Fruit fly (Drosophila melanogaster) whole organism, embryonic: ENCODE measurements around the gene CG14220.

ENCODE experiments used
- CG10267 ChIP-seq: fragments of 200-800 bp; sonication (Bioruptor generic); optimal IDR thresholded peaks from 2 replicates; lab custom pipeline; 2018; ENCODE audit warnings: missing biosample characterization, mild to moderate bottlenecking, missing genetic modification characterization, moderate library complexity
- CG10959 ChIP-seq: fragments of 200-800 bp; sonication (Bioruptor generic); IDR thresholded peaks from 2 replicates; pipeline ENCODE4 v1.3.6; 2022; ENCODE audit warnings: missing biosample characterization, missing genetic modification characterization
- CG13123 ChIP-seq: fragments of 200-800 bp; sonication (Bioruptor generic); optimal IDR thresholded peaks from 2 replicates; lab custom pipeline; 2016; ENCODE audit warnings: missing biosample characterization, missing genetic modification characterization
- CG14860 ChIP-seq: fragments of 200-800 bp; sonication (Bioruptor generic); IDR thresholded peaks from 3 replicates; pipeline ENCODE4 v1.3.6; 2022; ENCODE audit warnings: missing biosample characterization, missing genetic modification characterization; ENCODE audit not compliant: partially characterized antibody
- CG16815 ChIP-seq: fragments of 200-800 bp; sonication (Bioruptor generic); optimal IDR thresholded peaks from 3 replicates; lab custom pipeline; 2017; ENCODE audit warnings: missing biosample characterization, mild to moderate bottlenecking, missing genetic modification characterization
- CG17359 ChIP-seq: fragments of 200-800 bp; sonication (Bioruptor generic); optimal IDR thresholded peaks from 3 replicates; lab custom pipeline; 2018; ENCODE audit warnings: missing biosample characterization, mild to moderate bottlenecking, missing genetic modification characterization, moderate library complexity
- CG17829 ChIP-seq: fragments of 200-800 bp; optimal IDR thresholded peaks from 2 replicates; lab custom pipeline; 2019; ENCODE audit warnings: missing biosample characterization, mild to moderate bottlenecking, missing genetic modification characterization, moderate library complexity
- CG18619 ChIP-seq: fragments of 200-800 bp; sonication (Bioruptor generic); optimal IDR thresholded peaks from 3 replicates; lab custom pipeline; 2017; ENCODE audit warnings: missing biosample characterization, mild to moderate bottlenecking, missing genetic modification characterization
- CG18764 ChIP-seq: fragments of 200-800 bp; sonication (Bioruptor generic); optimal IDR thresholded peaks from 3 replicates; lab custom pipeline; 2016; ENCODE audit warnings: missing biosample characterization, missing genetic modification characterization
- CG2116 ChIP-seq: fragments of 200-800 bp; sonication (Bioruptor generic); optimal IDR thresholded peaks from 3 replicates; lab custom pipeline; 2018; ENCODE audit warnings: missing biosample characterization, mild to moderate bottlenecking, missing genetic modification characterization
- CG31388 ChIP-seq: fragments of 200-800 bp; sonication (Bioruptor generic); optimal IDR thresholded peaks from 2 replicates; lab custom pipeline; 2016; ENCODE audit warnings: missing biosample characterization, missing genetic modification characterization
- CG34422 ChIP-seq: fragments of 200-800 bp; sonication (Bioruptor generic); IDR thresholded peaks from 3 replicates; pipeline ENCODE4 v1.3.6; 2022; ENCODE audit warnings: missing biosample characterization, missing genetic modification characterization
- CG6175 ChIP-seq: fragments of 200-800 bp; sonication (Bioruptor generic); IDR thresholded peaks from 3 replicates; pipeline ENCODE4 v1.3.6; 2022; ENCODE audit warnings: missing biosample characterization, missing genetic modification characterization
- CG6272 ChIP-seq: fragments of 200-800 bp; sonication (Bioruptor generic); IDR thresholded peaks from 2 replicates; pipeline ENCODE4 v1.3.6; 2022; ENCODE audit warnings: missing biosample characterization, missing genetic modification characterization
- CG6791 ChIP-seq: fragments of 200-800 bp; sonication (Bioruptor generic); IDR thresholded peaks from 3 replicates; pipeline ENCODE4 v1.3.6; 2022; ENCODE audit warnings: missing biosample characterization, missing genetic modification characterization; ENCODE audit not compliant: partially characterized antibody
- CG7745 ChIP-seq: fragments of 200-800 bp; sonication (Bioruptor generic); optimal IDR thresholded peaks from 2 replicates; lab custom pipeline; 2018; ENCODE audit warnings: missing biosample characterization, mild to moderate bottlenecking, missing genetic modification characterization, moderate library complexity
- CG7963 ChIP-seq: fragments of 200-800 bp; sonication (Bioruptor generic); IDR thresholded peaks from 3 replicates; pipeline ENCODE4 v1.3.6; 2022; ENCODE audit warnings: missing biosample characterization, missing genetic modification characterization; ENCODE audit not compliant: partially characterized antibody
- CG9437 ChIP-seq: fragments of 200-800 bp; sonication (Bioruptor generic); optimal IDR thresholded peaks from 2 replicates; lab custom pipeline; 2018; ENCODE audit warnings: missing biosample characterization, mild to moderate bottlenecking, missing genetic modification characterization
- Doc3 ChIP-seq: fragments of 200-800 bp; sonication (Bioruptor generic); IDR thresholded peaks from 3 replicates; pipeline ENCODE4 v1.3.6; 2022; ENCODE audit warnings: missing biosample characterization, missing genetic modification characterization; ENCODE audit not compliant: partially characterized antibody
- Dref ChIP-seq: fragments of 200-800 bp; sonication (Bioruptor generic); IDR thresholded peaks from 2 replicates; pipeline ENCODE4 v1.3.6; 2022; ENCODE audit warnings: missing biosample characterization, missing genetic modification characterization
- E2f2 ChIP-seq: fragments of 200-800 bp; sonication (Bioruptor generic); IDR thresholded peaks from 2 replicates; pipeline ENCODE4 v1.3.6; 2022; ENCODE audit warnings: missing biosample characterization, missing genetic modification characterization
- Ets97D ChIP-seq: fragments of 200-800 bp; sonication (Bioruptor generic); optimal IDR thresholded peaks from 3 replicates; lab custom pipeline; 2016; ENCODE audit warnings: missing biosample characterization, missing genetic modification characterization
- HmgZ ChIP-seq: fragments of 200-800 bp; sonication (Bioruptor generic); optimal IDR thresholded peaks from 2 replicates; lab custom pipeline; 2018; ENCODE audit warnings: missing biosample characterization, mild to moderate bottlenecking, missing genetic modification characterization
- MESR4 ChIP-seq: fragments of 200-800 bp; sonication (Bioruptor generic); optimal IDR thresholded peaks from 2 replicates; lab custom pipeline; 2018; ENCODE audit warnings: missing biosample characterization, mild to moderate bottlenecking, missing genetic modification characterization, moderate library complexity
- Med ChIP-seq: fragments of 200-800 bp; sonication (Bioruptor generic); peaks from one replicate; lab custom pipeline; 2016; ENCODE audit warnings: missing biosample characterization, missing genetic modification characterization, mild to moderate bottlenecking, inconsistent platforms, moderate library complexity
- Mrtf ChIP-seq: fragments of 200-800 bp; sonication (Bioruptor generic); IDR thresholded peaks from 3 replicates; pipeline ENCODE4 v1.3.6; 2022; ENCODE audit warnings: missing biosample characterization, missing genetic modification characterization
- NC2α ChIP-seq: fragments of 200-800 bp; sonication (Bioruptor generic); optimal IDR thresholded peaks from 2 replicates; lab custom pipeline; 2016; ENCODE audit warnings: missing biosample characterization, missing genetic modification characterization
- Oli ChIP-seq: fragments of 200-800 bp; sonication (Bioruptor generic); optimal IDR thresholded peaks from 2 replicates; lab custom pipeline; 2018; ENCODE audit warnings: missing biosample characterization, mild to moderate bottlenecking, missing genetic modification characterization, moderate library complexity
- Scr ChIP-seq: fragments of 200-800 bp; sonication (Bioruptor generic); IDR thresholded peaks from 2 replicates; pipeline ENCODE4 v1.3.6; 2022; ENCODE audit warnings: missing biosample characterization, missing genetic modification characterization; ENCODE audit not compliant: partially characterized antibody
- Six4 ChIP-seq: fragments of 200-800 bp; sonication (Bioruptor generic); optimal IDR thresholded peaks from 2 replicates; lab custom pipeline; 2016; ENCODE audit warnings: missing biosample characterization, missing genetic modification characterization
- Sry-β ChIP-seq: fragments of 200-800 bp; sonication (Bioruptor generic); optimal IDR thresholded peaks from 2 replicates; lab custom pipeline; 2018; ENCODE audit warnings: missing biosample characterization, mild to moderate bottlenecking, missing genetic modification characterization, moderate library complexity
- YL-1 ChIP-seq: fragments of 200-800 bp; sonication (Bioruptor generic); optimal IDR thresholded peaks from 3 replicates; lab custom pipeline; 2017; ENCODE audit warnings: missing biosample characterization, mild to moderate bottlenecking, missing genetic modification characterization
- amos ChIP-seq: fragments of 200-800 bp; sonication (Bioruptor generic); IDR thresholded peaks from 2 replicates; pipeline ENCODE4 v1.3.6; 2022; ENCODE audit warnings: missing biosample characterization, missing genetic modification characterization; ENCODE audit not compliant: partially characterized antibody
- crp ChIP-seq, 2 experiments: fragments of 200-800 bp; sonication (Bioruptor generic); optimal IDR thresholded peaks; 2 replicates in 1 of 2; 3 replicates in 1 of 2; lab custom pipeline; 2017; ENCODE audit warnings: missing biosample characterization in 2 of 2, missing genetic modification characterization in 2 of 2, mild to moderate bottlenecking in 1 of 2, moderate library complexity in 1 of 2
- dm ChIP-seq: fragments of 200-800 bp; sonication (Bioruptor generic); optimal IDR thresholded peaks from 3 replicates; lab custom pipeline; 2016; ENCODE audit warnings: missing biosample characterization, missing genetic modification characterization
- eyg ChIP-seq: fragments of 200-800 bp; sonication (Bioruptor generic); optimal IDR thresholded peaks from 3 replicates; lab custom pipeline; 2016; ENCODE audit warnings: missing biosample characterization, missing genetic modification characterization
- gcm2 ChIP-seq: fragments of 200-800 bp; sonication (Bioruptor generic); optimal IDR thresholded peaks from 2 replicates; lab custom pipeline; 2016; ENCODE audit warnings: missing biosample characterization, missing genetic modification characterization
- gsb ChIP-seq: fragments of 200-800 bp; sonication (Bioruptor generic); IDR thresholded peaks from 2 replicates; pipeline ENCODE4 v1.3.6; 2022; ENCODE audit warnings: missing biosample characterization, missing genetic modification characterization
- hb ChIP-seq: fragments of 200-800 bp; sonication (Bioruptor generic); IDR thresholded peaks from 3 replicates; pipeline ENCODE4 v1.3.6; 2022; ENCODE audit warnings: missing biosample characterization, missing genetic modification characterization; ENCODE audit not compliant: partially characterized antibody
- hbn ChIP-seq: fragments of 200-800 bp; sonication (Bioruptor generic); IDR thresholded peaks from 2 replicates; pipeline ENCODE4 v1.3.6; 2022; ENCODE audit warnings: missing biosample characterization, missing genetic modification characterization; ENCODE audit not compliant: partially characterized antibody
- inv ChIP-seq: fragments of 200-800 bp; sonication (Bioruptor generic); IDR thresholded peaks from 2 replicates; pipeline ENCODE4 v1.3.6; 2022; ENCODE audit warnings: missing biosample characterization, missing genetic modification characterization; ENCODE audit not compliant: partially characterized antibody
- luna ChIP-seq: fragments of 200-800 bp; sonication (Bioruptor generic); optimal IDR thresholded peaks from 2 replicates; lab custom pipeline; 2016; ENCODE audit warnings: missing biosample characterization, missing genetic modification characterization
- pfk ChIP-seq: fragments of 200-800 bp; sonication (Bioruptor generic); optimal IDR thresholded peaks from 2 replicates; lab custom pipeline; 2018; ENCODE audit warnings: missing biosample characterization, mild to moderate bottlenecking, missing genetic modification characterization, moderate library complexity
- psq ChIP-seq: fragments of 200-800 bp; sonication (Bioruptor generic); optimal IDR thresholded peaks from 2 replicates; lab custom pipeline; 2017; ENCODE audit warnings: missing biosample characterization, missing genetic modification characterization
- sna ChIP-seq: fragments of 200-800 bp; sonication (Bioruptor generic); IDR thresholded peaks from 2 replicates; pipeline ENCODE4 v1.3.6; 2022; ENCODE audit warnings: missing biosample characterization, missing genetic modification characterization; ENCODE audit not compliant: partially characterized antibody
- sqz ChIP-seq: fragments of 200-800 bp; sonication (Bioruptor generic); optimal IDR thresholded peaks from 3 replicates; lab custom pipeline; 2018; ENCODE audit warnings: missing biosample characterization, mild to moderate bottlenecking, missing genetic modification characterization
- trem ChIP-seq: fragments of 200-800 bp; optimal IDR thresholded peaks from 3 replicates; lab custom pipeline; 2019; ENCODE audit warnings: missing biosample characterization, mild to moderate bottlenecking, missing genetic modification characterization, moderate library complexity
- vnd ChIP-seq: fragments of 200-800 bp; sonication (Bioruptor generic); IDR thresholded peaks from 3 replicates; pipeline ENCODE4 v1.3.6; 2022; ENCODE audit warnings: missing biosample characterization, missing genetic modification characterization; ENCODE audit not compliant: partially characterized antibody

CG14220 gene

DNA sequence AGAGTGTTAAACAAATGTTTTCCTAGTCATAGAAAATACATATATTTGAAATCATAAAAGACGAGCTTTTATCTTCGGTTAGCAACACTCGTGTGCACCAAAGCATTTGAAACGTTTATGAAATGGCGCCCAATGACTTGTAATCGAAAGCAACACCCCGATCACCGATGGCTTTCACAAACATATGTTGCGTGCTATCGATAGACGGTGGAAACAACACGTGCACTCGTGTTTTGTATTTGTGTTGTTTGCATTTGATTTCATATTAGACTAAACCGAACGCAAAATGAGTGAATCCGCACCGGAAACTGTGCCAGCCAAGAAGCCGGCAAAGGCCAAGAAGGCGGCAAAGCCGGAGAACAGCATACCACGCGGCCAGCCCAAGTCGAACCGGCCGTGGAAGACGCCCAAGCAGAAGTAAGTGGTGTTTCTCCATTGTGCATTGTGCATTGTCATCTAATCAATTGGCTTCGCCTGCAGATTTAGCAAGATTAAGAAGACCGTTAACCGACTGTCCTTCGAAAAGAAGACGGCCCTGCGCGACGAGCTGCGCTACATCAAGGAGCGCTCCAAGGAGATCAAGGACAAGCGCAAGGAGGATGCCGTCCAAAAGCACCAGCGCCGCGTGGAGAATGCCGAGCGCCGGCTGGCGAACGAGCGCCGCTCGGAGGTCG, 14.5 kb upstream of the CG14220 start, which contains the start of gene CG14210 (continued):
- TF ChIP-seq Mrtf (GFP tag; lab: Robert Waterston, UW): no peak
- TF ChIP-seq HmgZ (tag; lab: Kevin White, UChicago): peak; percentile 7
- TF ChIP-seq sna (GFP tag; lab: Robert Waterston, UW): peak; percentile 44; the same call in 1 of the 2 replicates
- peak; percentile 9 for TF ChIP-seq CG10267 (tag; lab: Kevin White, UChicago)
- TF ChIP-seq amos (GFP tag; lab: Robert Waterston, UW): peak; percentile 56; the same call in 1 of the 2 replicates
- TF ChIP-seq CG9437 (GFP tag; lab: Kevin White, UChicago): no peak
- peak; percentile 45 for TF ChIP-seq trem (tag; lab: Kevin White, UChicago)
- peak; percentile 60 for TF ChIP-seq hbn
- peak; percentile 65 for TF ChIP-seq vnd (GFP tag; lab: Robert Waterston, UW)
- peak; percentile 97 for TF ChIP-seq CG2116 (GFP tag; lab: Kevin White, UChicago)
- no peak for TF ChIP-seq CG16815 (GFP tag; lab: Kevin White, UChicago)
- TF ChIP-seq CG31388 (GFP tag; lab: Kevin White, UChicago): no peak
- TF ChIP-seq CG18619: no peak
- no peak for TF ChIP-seq Six4
- TF ChIP-seq NC2α (GFP tag; lab: Kevin White, UChicago): no peak
- peak; percentile 75; the same call in 2 of the 3 replicates for TF ChIP-seq CG6791 (GFP tag; lab: Robert Waterston, UW)
- TF ChIP-seq CG6272 (GFP tag; lab: Robert Waterston, UW): no peak
- TF ChIP-seq Oli (tag; lab: Kevin White, UChicago): no peak
- peak; percentile 57 for TF ChIP-seq MESR4 (GFP tag; lab: Kevin White, UChicago)
- no peak for TF ChIP-seq Sry-β (GFP tag; lab: Kevin White, UChicago)
- TF ChIP-seq hb (GFP tag; lab: Robert Waterston, UW): peak; percentile 66; the same call in 1 of the 3 replicates
- TF ChIP-seq CG10959 (GFP tag; lab: Robert Waterston, UW): no peak
- no peak for TF ChIP-seq CG6175 (GFP tag; lab: Robert Waterston, UW)
- no peak for TF ChIP-seq CG13123 (GFP tag; lab: Kevin White, UChicago)
- TF ChIP-seq pfk (GFP tag; lab: Kevin White, UChicago): peak; percentile 70
- peak; percentile 91 for TF ChIP-seq E2f2 (GFP tag; lab: Robert Waterston, UW)
- TF ChIP-seq crp (GFP tag; optimal IDR thresholded peaks at IDR 0.05; lab: Kevin White, UChicago): peak; percentile 3 to 84
- TF ChIP-seq gsb (GFP tag; lab: Robert Waterston, UW): no peak
- TF ChIP-seq CG17359 (tag; lab: Kevin White, UChicago): no peak
- TF ChIP-seq eyg (GFP tag; lab: Kevin White, UChicago): no peak
- peak; percentile 52; the same call in 2 of the 3 replicates for TF ChIP-seq CG14860 (GFP tag; lab: Robert Waterston, UW)
- peak; percentile 52 for TF ChIP-seq YL-1 (GFP tag; lab: Kevin White, UChicago)
- TF ChIP-seq gcm2: no peak
- no peak for TF ChIP-seq CG7745 (tag; lab: Kevin White, UChicago)
- TF ChIP-seq Doc3: peak; percentile 49; the same call in 2 of the 3 replicates
- no peak; the same call in 2 of the 3 replicates for TF ChIP-seq CG34422 (GFP tag; lab: Robert Waterston, UW)
- peak; percentile 84 for TF ChIP-seq Dref (GFP tag; lab: Robert Waterston, UW)
- TF ChIP-seq CG18764 (GFP tag; lab: Kevin White, UChicago): no peak
- peak; percentile 90 for TF ChIP-seq dm (GFP tag; lab: Kevin White, UChicago)
- peak; percentile 7 for TF ChIP-seq Med (GFP tag; lab: Kevin White, UChicago)
- TF ChIP-seq CG7963 (GFP tag; lab: Robert Waterston, UW): peak; percentile 66; the same call in 2 of the 3 replicates
- peak; percentile 32 for TF ChIP-seq Ets97D (GFP tag; lab: Kevin White, UChicago)
- TF ChIP-seq sqz (GFP tag; lab: Kevin White, UChicago): no peak
- no peak for TF ChIP-seq psq (GFP tag; lab: Kevin White, UChicago)
- TF ChIP-seq inv (GFP tag; lab: Robert Waterston, UW): peak; percentile 48; the same call in 1 of the 2 replicates
- TF ChIP-seq Scr (GFP tag; lab: Robert Waterston, UW): peak; percentile 66
- no peak for TF ChIP-seq luna
- TF ChIP-seq CG17829 (tag; lab: Kevin White, UChicago): no peak
